Worm (Caenorhabditis elegans) whole organism, L1 larva: ENCODE data around the gene F26D2.16.

Source experiments
- F16B12.6 ChIP-seq: fragments of 150-350 bp; optimal IDR thresholded peaks from 2 replicates; lab custom pipeline; 2014; ENCODE audit warnings: missing biosample characterization, missing genetic modification characterization
- Y116A8C.19 ChIP-seq: sonication (generic microtip); optimal IDR thresholded peaks from 2 replicates; lab custom pipeline; 2016; ENCODE audit warnings: missing compliant biosample characterization, missing genetic modification characterization, borderline replicate concordance
- aha-1 ChIP-seq: fragments of 150-350 bp; optimal IDR thresholded peaks from 2 replicates; lab custom pipeline; 2014; ENCODE audit warnings: missing biosample characterization, missing genetic modification characterization
- aly-2 ChIP-seq: fragments of 150-350 bp; optimal IDR thresholded peaks from 2 replicates; lab custom pipeline; 2014; ENCODE audit warnings: missing biosample characterization, missing genetic modification characterization
- ceh-63 ChIP-seq: fragments of 200-800 bp; sonication (Bioruptor generic); optimal IDR thresholded peaks from 2 replicates; lab custom pipeline; 2018; ENCODE audit warnings: mild to moderate bottlenecking, missing genetic modification characterization, missing compliant biosample characterization
- ceh-82 ChIP-seq, 3 experiments: fragments of 150-350 bp in 1 of 3; sonication (generic microtip) in 2 of 3; optimal IDR thresholded peaks; 2 replicates each; lab custom pipeline; 2014 to 2017; ENCODE audit warnings: missing biosample characterization in 3 of 3, missing genetic modification characterization in 3 of 3
- dpl-1 ChIP-seq, 3 experiments: fragments of 150-350 bp in 2 of 3; sonication (generic microtip) in 1 of 3; optimal IDR thresholded peaks; 2 replicates each; lab custom pipeline; 2014 to 2017; ENCODE audit warnings: missing biosample characterization in 3 of 3, missing genetic modification characterization in 3 of 3, missing genetic modification reagents in 3 of 3
- efl-1 ChIP-seq, 4 experiments: fragments of 150-350 bp; optimal IDR thresholded peaks in 3 of 4; peaks in 1 of 4; 1 replicate in 1 of 4; 2 replicates in 3 of 4; lab custom pipeline; 2014; ENCODE audit warnings: missing biosample characterization in 2 of 4, missing genetic modification characterization in 2 of 4, missing genetic modification reagents in 2 of 4
- efl-3 ChIP-seq: fragments of 200-800 bp; sonication (Bioruptor generic); optimal IDR thresholded peaks from 2 replicates; lab custom pipeline; 2018; ENCODE audit warnings: mild to moderate bottlenecking, missing genetic modification characterization, missing compliant biosample characterization
- elt-2 ChIP-seq: sonication (generic microtip); optimal IDR thresholded peaks from 2 replicates; lab custom pipeline; 2016; ENCODE audit warnings: missing genetic modification characterization, mild to moderate bottlenecking, inconsistent platforms, missing compliant biosample characterization, missing genetic modification reagents
- elt-3 ChIP-seq, 6 experiments: fragments of 150-350 bp in 1 of 6; sonication (generic microtip); optimal IDR thresholded peaks; 2 replicates each; lab custom pipeline; 2017 to 2018; ENCODE audit warnings: missing biosample characterization in 6 of 6, missing genetic modification characterization in 6 of 6, inconsistent platforms in 1 of 6
- ets-5 ChIP-seq: fragments of 200-800 bp; sonication (Bioruptor generic); IDR thresholded peaks from 2 replicates; pipeline ENCODE4 v1.3.6; 2022; ENCODE audit warnings: missing genetic modification characterization, missing compliant biosample characterization
- fkh-10 ChIP-seq: sonication (generic microtip); optimal IDR thresholded peaks from 2 replicates; lab custom pipeline; 2017; ENCODE audit warnings: missing biosample characterization, missing genetic modification reagents, missing genetic modification characterization
- fkh-4 ChIP-seq: sonication (generic microtip); optimal IDR thresholded peaks from 2 replicates; lab custom pipeline; 2016; ENCODE audit warnings: missing compliant biosample characterization, missing genetic modification characterization, borderline replicate concordance
- fkh-8 ChIP-seq: sonication (generic microtip); optimal IDR thresholded peaks from 2 replicates; lab custom pipeline; 2016; ENCODE audit warnings: mild to moderate bottlenecking, missing genetic modification characterization, missing compliant biosample characterization
- fos-1 ChIP-seq: fragments of 150-350 bp; optimal IDR thresholded peaks from 2 replicates; lab custom pipeline; 2014; ENCODE audit warnings: missing biosample characterization, missing genetic modification characterization
- grh-1 ChIP-seq: fragments of 200-800 bp; sonication (Bioruptor generic); IDR thresholded peaks from 2 replicates; pipeline ENCODE4 v1.3.6; 2022; ENCODE audit warnings: missing genetic modification reagents, missing genetic modification characterization, missing compliant biosample characterization
- hlh-17 ChIP-seq: fragments of 200-800 bp; sonication (Bioruptor generic); optimal IDR thresholded peaks from 2 replicates; lab custom pipeline; 2018; ENCODE audit warnings: missing genetic modification characterization, mild to moderate bottlenecking, missing compliant biosample characterization, moderate library complexity, borderline replicate concordance
- hlh-4 ChIP-seq: sonication (generic microtip); optimal IDR thresholded peaks from 2 replicates; lab custom pipeline; 2016; ENCODE audit warnings: mild to moderate bottlenecking, missing genetic modification characterization, missing compliant biosample characterization
- hpl-2 ChIP-seq: fragments of 150-350 bp; optimal IDR thresholded peaks from 2 replicates; lab custom pipeline; 2014; ENCODE audit warnings: missing biosample characterization, missing genetic modification reagents, missing genetic modification characterization
- isw-1 ChIP-seq: fragments of 200-800 bp; sonication (Bioruptor generic); IDR thresholded peaks from 2 replicates; pipeline ENCODE4 v1.3.6; 2022; ENCODE audit warnings: missing genetic modification characterization, missing compliant biosample characterization
- jun-1 ChIP-seq: fragments of 150-350 bp; optimal IDR thresholded peaks from 2 replicates; lab custom pipeline; 2014; ENCODE audit warnings: missing biosample characterization, missing genetic modification reagents, missing genetic modification characterization
- lin-15B ChIP-seq: fragments of 150-350 bp; sonication (generic microtip); optimal IDR thresholded peaks from 3 replicates; lab custom pipeline; 2014; ENCODE audit warnings: missing biosample characterization, missing genetic modification characterization
- lin-35 ChIP-seq, 2 experiments: fragments of 150-350 bp; optimal IDR thresholded peaks; 2 replicates each; lab custom pipeline; 2014; ENCODE audit warnings: missing biosample characterization in 2 of 2, missing genetic modification characterization in 2 of 2, missing genetic modification reagents in 2 of 2
- lin-39 ChIP-seq: fragments of 150-350 bp; optimal IDR thresholded peaks from 2 replicates; lab custom pipeline; 2014; ENCODE audit warnings: missing biosample characterization, missing genetic modification reagents, missing genetic modification characterization
- mep-1 ChIP-seq: fragments of 150-350 bp; optimal IDR thresholded peaks from 2 replicates; lab custom pipeline; 2014; ENCODE audit warnings: missing biosample characterization, missing genetic modification characterization
- nhr-19 ChIP-seq: fragments of 200-800 bp; sonication (Bioruptor generic); conservative IDR thresholded peaks from 2 replicates; pipeline ENCODE4 v1.3.6; 2022; ENCODE audit warnings: missing genetic modification characterization, missing compliant biosample characterization
- nhr-47 ChIP-seq: sonication (generic microtip); optimal IDR thresholded peaks from 2 replicates; lab custom pipeline; 2016; ENCODE audit warnings: mild to moderate bottlenecking, missing genetic modification characterization, moderate library complexity, missing compliant biosample characterization
- nhr-71 ChIP-seq: sonication (generic microtip); optimal IDR thresholded peaks from 2 replicates; lab custom pipeline; 2016; ENCODE audit warnings: mild to moderate bottlenecking, missing genetic modification characterization, moderate library complexity, missing compliant biosample characterization
- nhr-77 ChIP-seq: fragments of 150-350 bp; optimal IDR thresholded peaks from 2 replicates; lab custom pipeline; 2014; ENCODE audit warnings: missing biosample characterization, missing genetic modification characterization
- nhr-85 ChIP-seq: sonication (generic microtip); peaks from one replicate; lab custom pipeline; 2016; ENCODE audit warnings: missing genetic modification characterization, inconsistent platforms, missing compliant biosample characterization
- nhr-90 ChIP-seq: sonication (generic microtip); optimal IDR thresholded peaks from 2 replicates; lab custom pipeline; 2016; ENCODE audit warnings: mild to moderate bottlenecking, missing genetic modification characterization, missing compliant biosample characterization; ENCODE audit not compliant: poor library complexity
- pqm-1 ChIP-seq: sonication (generic microtip); optimal IDR thresholded peaks from 3 replicates; lab custom pipeline; 2017; ENCODE audit warnings: missing biosample characterization, missing genetic modification characterization
- skn-1 ChIP-seq: fragments of 150-350 bp; optimal IDR thresholded peaks from 2 replicates; lab custom pipeline; 2014; ENCODE audit warnings: missing biosample characterization, missing genetic modification characterization
- snu-23 ChIP-seq: sonication (generic microtip); optimal IDR thresholded peaks from 2 replicates; lab custom pipeline; 2016; ENCODE audit warnings: missing genetic modification characterization, missing compliant biosample characterization
- sox-4 ChIP-seq: sonication (generic microtip); optimal IDR thresholded peaks from 2 replicates; lab custom pipeline; 2016; ENCODE audit warnings: missing genetic modification characterization, missing compliant biosample characterization
- swsn-7 ChIP-seq: sonication (generic microtip); optimal IDR thresholded peaks from 2 replicates; lab custom pipeline; 2016; ENCODE audit warnings: missing genetic modification characterization, missing compliant biosample characterization
- unc-62 ChIP-seq: fragments of 150-350 bp; optimal IDR thresholded peaks from 2 replicates; lab custom pipeline; 2014; ENCODE audit warnings: missing biosample characterization, missing genetic modification reagents, missing genetic modification characterization
- unc-98 ChIP-seq: fragments of 200-800 bp; sonication (Bioruptor generic); IDR thresholded peaks from 2 replicates; pipeline ENCODE4 v1.3.6; 2022; ENCODE audit warnings: missing genetic modification characterization, missing compliant biosample characterization
- vab-15 ChIP-seq: sonication (generic microtip); optimal IDR thresholded peaks from 2 replicates; lab custom pipeline; 2017; ENCODE audit warnings: missing genotype, mild to moderate bottlenecking, missing genetic modification characterization, missing compliant biosample characterization
- xbp-1 ChIP-seq: sonication (generic microtip); optimal IDR thresholded peaks from 2 replicates; lab custom pipeline; 2016; ENCODE audit warnings: missing genetic modification characterization, missing compliant biosample characterization
- zip-4 ChIP-seq: fragments of 200-800 bp; sonication (Bioruptor generic); optimal IDR thresholded peaks from 2 replicates; lab custom pipeline; 2018; ENCODE audit warnings: mild to moderate bottlenecking, missing genetic modification characterization, moderate library complexity, missing compliant biosample characterization
- ztf-11 ChIP-seq, 2 experiments: sonication (generic microtip); optimal IDR thresholded peaks; 2 replicates each; lab custom pipeline; 2016 to 2017; ENCODE audit warnings: missing genetic modification characterization in 2 of 2, missing biosample characterization in 1 of 2, missing compliant biosample characterization in 1 of 2

F26D2.16 gene

DNA sequence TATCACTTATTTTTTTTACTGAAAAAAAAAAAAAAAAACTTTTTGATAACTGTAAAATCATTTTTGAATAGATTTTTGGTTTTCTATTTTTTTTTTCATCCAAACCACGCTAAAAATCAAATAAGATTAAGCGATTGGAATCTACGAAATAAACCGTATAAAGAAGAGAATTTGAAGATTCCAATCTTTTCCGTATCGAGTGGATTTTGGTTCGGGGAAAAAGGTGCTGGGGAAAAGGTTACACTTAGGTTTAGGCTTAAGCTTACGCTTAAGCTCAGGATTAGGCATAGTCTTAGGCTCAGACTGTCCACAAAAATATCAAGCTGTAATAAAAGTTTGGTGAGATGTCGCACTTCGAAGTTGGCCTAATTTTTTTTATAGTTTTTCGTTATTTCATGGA is 23.9 kb downstream of the F26D2.16 start, which contains the start of gene F13A7.12:
F13A7.12 (plus strand) TSS at position 301 of the 400 bp plus-strand sequence.
- TF ChIP-seq fkh-8 (tag; lab: Kevin White, UChicago): no peak
- no peak for TF ChIP-seq lin-35 (GFP tag; optimal IDR thresholded peaks at IDR 0.05; lab: Kevin White, UChicago)
- TF ChIP-seq dpl-1 (GFP tag; optimal IDR thresholded peaks at IDR 0.05; lab: Kevin White, UChicago): no peak
- no peak for TF ChIP-seq nhr-19 (GFP tag; lab: Robert Waterston, UW)
- no peak for TF ChIP-seq unc-98 (GFP tag; lab: Robert Waterston, UW)
- no peak for TF ChIP-seq aha-1 (tag; lab: Kevin White, UChicago)
- no peak for TF ChIP-seq snu-23 (GFP tag; lab: Kevin White, UChicago)
- TF ChIP-seq lin-15B (tag; lab: Kevin White, UChicago): no peak
- TF ChIP-seq aly-2: no peak
- TF ChIP-seq skn-1: no peak
- TF ChIP-seq grh-1: no peak
- TF ChIP-seq hlh-4 (tag; lab: Kevin White, UChicago): no peak
- TF ChIP-seq nhr-77 (tag; lab: Kevin White, UChicago): no peak
- TF ChIP-seq jun-1 (tag; lab: Kevin White, UChicago): no peak
- no peak for TF ChIP-seq unc-62 (GFP tag; lab: Kevin White, UChicago)
- no peak for TF ChIP-seq vab-15 (tag; lab: Kevin White, UChicago)
- TF ChIP-seq swsn-7 (tag; lab: Kevin White, UChicago): no peak
- TF ChIP-seq Y116A8C.19 (tag; lab: Kevin White, UChicago): no peak
- TF ChIP-seq fkh-10 (GFP tag; lab: Kevin White, UChicago): no peak
- TF ChIP-seq efl-1 (optimal IDR thresholded peaks at IDR 0.05; lab: Kevin White, UChicago): no peak
- no peak for TF ChIP-seq efl-1 (GFP tag; optimal IDR thresholded peaks at IDR 0.05 in 1 of 2; lab: Kevin White, UChicago)

DNA sequence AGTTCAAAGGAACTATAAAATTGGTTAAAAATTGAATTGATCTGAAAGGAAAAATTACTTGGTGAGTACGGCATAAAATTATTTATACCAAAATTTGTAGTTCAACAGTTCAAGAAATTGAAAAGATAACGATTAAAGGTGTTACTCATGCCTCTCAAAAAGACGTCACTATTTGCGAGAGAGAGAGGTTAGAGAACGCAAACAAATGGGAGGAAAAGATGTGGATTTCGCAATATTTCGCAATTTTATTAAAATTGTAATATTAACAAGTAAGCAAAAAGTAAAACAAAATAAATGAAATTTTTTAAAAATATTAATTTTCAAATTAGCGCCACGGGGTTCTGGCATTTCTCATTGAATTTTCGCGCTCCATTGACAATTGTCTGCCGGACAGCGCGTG is 24.5 kb downstream of the F26D2.16 start, which contains the start of gene F13A7.11:
F13A7.11 (minus strand) TSS at position 174 of the 400 bp plus-strand sequence.
- TF ChIP-seq xbp-1 (tag; lab: Kevin White, UChicago) (no peak), pqm-1 (tag; lab: Kevin White, UChicago) (no peak), elt-3 (tag; optimal IDR thresholded peaks at IDR 0.05; lab: Kevin White, UChicago) (peak in 1 of 6 experiments; percentile 28), dpl-1 (GFP tag; optimal IDR thresholded peaks at IDR 0.05; lab: Kevin White, UChicago) (peak in 2 of 3 experiments; percentile 4 to 17), ceh-82 (tag; optimal IDR thresholded peaks at IDR 0.05; lab: Kevin White, UChicago) (peak in 1 of 3 experiments; percentile 16), efl-3 (no peak), lin-39 (tag; lab: Kevin White, UChicago) (no peak), lin-35 (GFP tag; optimal IDR thresholded peaks at IDR 0.05; lab: Kevin White, UChicago) (peak in 1 of 2 experiments; percentile 1), ets-5 (GFP tag; lab: Robert Waterston, UW) (no peak), skn-1 (peak; percentile 81), elt-2 (tag; lab: Kevin White, UChicago) (peak; percentile 46), sox-4 (tag; lab: Kevin White, UChicago) (no peak), aly-2 (no peak), hlh-17 (GFP tag; lab: Kevin White, UChicago) (no peak), efl-1 (optimal IDR thresholded peaks at IDR 0.05; lab: Kevin White, UChicago) (peak; percentile 7 to 25), efl-1 (GFP tag; optimal IDR thresholded peaks at IDR 0.05 in 1 of 2; lab: Kevin White, UChicago) (peak; percentile 10 to 82), nhr-85 (tag; lab: Kevin White, UChicago) (peak; percentile 66), F16B12.6 (tag; lab: Kevin White, UChicago) (no peak), mep-1 (tag; lab: Kevin White, UChicago) (no peak), zip-4 (GFP tag; lab: Kevin White, UChicago) (peak; percentile 99), fos-1 (tag; lab: Kevin White, UChicago) (no peak), ztf-11 (tag; optimal IDR thresholded peaks at IDR 0.05; lab: Kevin White, UChicago) (no peak), nhr-71 (tag; lab: Kevin White, UChicago) (peak; percentile 40), ceh-63 (GFP tag; lab: Kevin White, UChicago) (no peak), nhr-47 (tag; lab: Kevin White, UChicago) (peak; percentile 17), isw-1 (GFP tag; lab: Robert Waterston, UW) (no peak), hpl-2 (GFP tag; lab: Kevin White, UChicago) (no peak), nhr-90 (tag; lab: Kevin White, UChicago) (peak; percentile 19), fkh-4 (no peak)
